Fruit fly (Drosophila melanogaster): Measurements from ENCODE around the gene CG33272.

Gene CG33272

dm6 chr3L:11491222-11491873 is 19.0 kb downstream of the CG33272 start (continued):
- TF ChIP-seq CG12942 (GFP tag; optimal IDR thresholded peaks at IDR 0.05) (peak; percentile 29), CG10565 (GFP tag; optimal IDR thresholded peaks at IDR 0.05) (no peak), emc (GFP tag; optimal IDR thresholded peaks at IDR 0.05) (peak; percentile 35), mam (GFP tag; optimal IDR thresholded peaks at IDR 0.05) (peak; percentile 65), gt (GFP tag; IDR thresholded peaks at IDR 0.05) (no peak; the same call in 1 of the 2 replicates), nmo (GFP tag; optimal IDR thresholded peaks at IDR 0.05) (peak; percentile 63), chn (GFP tag; optimal IDR thresholded peaks at IDR 0.05) (peak; percentile 15), sqz (GFP tag; optimal IDR thresholded peaks at IDR 0.05) (no peak), vfl (GFP tag; optimal IDR thresholded peaks at IDR 0.05) (no peak), Lim3 (GFP tag; IDR thresholded peaks at IDR 0.05) (no peak), fd64A (GFP tag; optimal IDR thresholded peaks at IDR 0.05) (no peak), CG4328 (GFP tag; optimal IDR thresholded peaks at IDR 0.05) (no peak), Aef1 (GFP tag; IDR thresholded peaks at IDR 0.05) (peak; percentile 62), Dek (tag; optimal IDR thresholded peaks at IDR 0.05) (peak; percentile 42), salm (tag; optimal IDR thresholded peaks at IDR 0.05) (no peak), D19A (tag; optimal IDR thresholded peaks at IDR 0.05) (peak; percentile 15), CG31365 (tag; optimal IDR thresholded peaks at IDR 0.05) (no peak), mirr (GFP tag; optimal IDR thresholded peaks at IDR 0.05) (peak; percentile 31), ara (GFP tag; IDR thresholded peaks at IDR 0.05) (peak; percentile 43), CG9727 (GFP tag; optimal IDR thresholded peaks at IDR 0.05) (peak; percentile 20), CG17385 (GFP tag; optimal IDR thresholded peaks at IDR 0.05) (peak; percentile 64), CG2889 (GFP tag; IDR thresholded peaks at IDR 0.05) (no peak), br (optimal IDR thresholded peaks at IDR 0.05) (no peak), org-1 (GFP tag; optimal IDR thresholded peaks at IDR 0.05) (peak; percentile 32), Abd-B (GFP tag; optimal IDR thresholded peaks at IDR 0.05) (peak; percentile 37), CG7745 (tag; optimal IDR thresholded peaks at IDR 0.05) (no peak), CG18764 (GFP tag; optimal IDR thresholded peaks at IDR 0.05) (no peak), CG6175 (GFP tag; IDR thresholded peaks at IDR 0.05) (no peak), pb (GFP tag; optimal IDR thresholded peaks at IDR 0.05) (no peak), ewg (GFP tag; optimal IDR thresholded peaks at IDR 0.05) (no peak), CG3838 (GFP tag; optimal IDR thresholded peaks at IDR 0.05) (no peak), fd96Cb (tag; optimal IDR thresholded peaks at IDR 0.05) (peak; percentile 50), CG18262 (tag; optimal IDR thresholded peaks at IDR 0.05) (peak; percentile 66), CG17359 (tag; optimal IDR thresholded peaks at IDR 0.05) (peak; percentile 62), CG17568 (GFP tag; optimal IDR thresholded peaks at IDR 0.05) (no peak), CG12104 (GFP tag; optimal IDR thresholded peaks at IDR 0.05) (peak; percentile 15), tup (GFP tag; optimal IDR thresholded peaks at IDR 0.05) (no peak), Hr3 (GFP tag; optimal IDR thresholded peaks at IDR 0.05) (peak; percentile 32), Dbx (GFP tag; IDR thresholded peaks at IDR 0.05) (peak; percentile 64), Ravus (GFP tag; IDR thresholded peaks at IDR 0.05) (no peak; the same call in 1 of the 2 replicates), CG7271 (tag; optimal IDR thresholded peaks at IDR 0.05) (no peak)

DNA sequence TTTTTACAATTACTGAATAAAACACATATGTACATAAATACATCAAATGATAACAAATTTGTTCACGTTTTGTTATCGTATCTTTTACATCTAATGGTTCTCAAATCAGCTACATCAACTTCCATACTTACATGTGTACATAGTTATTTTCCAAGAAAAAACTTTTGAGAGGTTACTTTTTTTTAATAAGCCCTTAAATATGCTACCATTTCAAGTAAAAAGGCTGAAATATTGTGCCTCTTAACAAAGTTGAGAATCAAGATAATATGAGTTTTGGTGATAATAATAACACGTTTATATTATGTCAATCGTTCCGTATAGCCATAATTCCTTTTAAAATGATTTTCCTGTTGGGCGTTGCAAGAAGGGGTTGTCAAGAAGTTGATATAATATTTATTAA is 19.9 kb downstream of the CG33272 start:
- TF ChIP-seq CG3065 (GFP tag; optimal IDR thresholded peaks at IDR 0.05) (no peak), sens (GFP tag) (peak; percentile 24), grn (GFP tag; optimal IDR thresholded peaks at IDR 0.05) (peak; percentile 55)
